Fruit fly (Drosophila melanogaster): ENCODE data around the gene CG9497.

Gene CG9497

dm6 chr2L:6373141-6373540, 24.9 kb upstream of the CG9497 start:
- TF ChIP-seq CG9705 (GFP tag; optimal IDR thresholded peaks at IDR 0.05): no peak
- no peak for TF ChIP-seq psq (GFP tag; optimal IDR thresholded peaks at IDR 0.05)
- no peak for TF ChIP-seq GATAd (GFP tag; optimal IDR thresholded peaks at IDR 0.05)
- no peak for TF ChIP-seq rgr (GFP tag; optimal IDR thresholded peaks at IDR 0.05)
- TF ChIP-seq Dif (GFP tag; optimal IDR thresholded peaks at IDR 0.05; ENCODE audit: partially characterized antibody): no peak
- TF ChIP-seq sv (GFP tag; optimal IDR thresholded peaks at IDR 0.05): no peak
- TF ChIP-seq Hnf4 (GFP tag; optimal IDR thresholded peaks at IDR 0.05): no peak
- TF ChIP-seq Jra (GFP tag; optimal IDR thresholded peaks at IDR 0.05): no peak
- no peak for TF ChIP-seq dmrt93B (GFP tag; optimal IDR thresholded peaks at IDR 0.05)
- no peak for TF ChIP-seq tai (GFP tag; optimal IDR thresholded peaks at IDR 0.05)
- TF ChIP-seq HLH106 (tag; optimal IDR thresholded peaks at IDR 0.05): no peak
- no peak for TF ChIP-seq Rel (GFP tag; optimal IDR thresholded peaks at IDR 0.05)
- TF ChIP-seq Rel (tag; optimal IDR thresholded peaks at IDR 0.05): no peak
- TF ChIP-seq jim (GFP tag; optimal IDR thresholded peaks at IDR 0.05): no peak
- no peak for TF ChIP-seq Mio (GFP tag; optimal IDR thresholded peaks at IDR 0.05)
- TF ChIP-seq h (GFP tag; optimal IDR thresholded peaks at IDR 0.05): no peak
- no peak for TF ChIP-seq lola (GFP tag; optimal IDR thresholded peaks at IDR 0.05)
- no peak for TF ChIP-seq woc (GFP tag; optimal IDR thresholded peaks at IDR 0.05)
- no peak for TF ChIP-seq Myc (optimal IDR thresholded peaks at IDR 0.05)
- no peak for TF ChIP-seq N (GFP tag; optimal IDR thresholded peaks at IDR 0.05)

- TF ChIP-seq sage (GFP tag; optimal IDR thresholded peaks at IDR 0.05): no peak
- TF ChIP-seq GATAd (GFP tag; optimal IDR thresholded peaks at IDR 0.05): no peak
- TF ChIP-seq Dfd (GFP tag; optimal IDR thresholded peaks at IDR 0.05): no peak
- TF ChIP-seq lola (GFP tag; optimal IDR thresholded peaks at IDR 0.05): no peak
- TF ChIP-seq fru (GFP tag; optimal IDR thresholded peaks at IDR 0.05): no peak
- TF ChIP-seq Jra (GFP tag; optimal IDR thresholded peaks at IDR 0.05): no peak
- no peak for TF ChIP-seq Dif (GFP tag; optimal IDR thresholded peaks at IDR 0.05; ENCODE audit: partially characterized antibody)
- no peak for TF ChIP-seq pan (optimal IDR thresholded peaks at IDR 0.05)
Observed at dm6 chr2L:6372088-6372487, 23.9 kb upstream of the CG9497 start, which contains the start of gene slam. TSS of gene slam (plus strand) at chr2L:6372388.

DNA sequence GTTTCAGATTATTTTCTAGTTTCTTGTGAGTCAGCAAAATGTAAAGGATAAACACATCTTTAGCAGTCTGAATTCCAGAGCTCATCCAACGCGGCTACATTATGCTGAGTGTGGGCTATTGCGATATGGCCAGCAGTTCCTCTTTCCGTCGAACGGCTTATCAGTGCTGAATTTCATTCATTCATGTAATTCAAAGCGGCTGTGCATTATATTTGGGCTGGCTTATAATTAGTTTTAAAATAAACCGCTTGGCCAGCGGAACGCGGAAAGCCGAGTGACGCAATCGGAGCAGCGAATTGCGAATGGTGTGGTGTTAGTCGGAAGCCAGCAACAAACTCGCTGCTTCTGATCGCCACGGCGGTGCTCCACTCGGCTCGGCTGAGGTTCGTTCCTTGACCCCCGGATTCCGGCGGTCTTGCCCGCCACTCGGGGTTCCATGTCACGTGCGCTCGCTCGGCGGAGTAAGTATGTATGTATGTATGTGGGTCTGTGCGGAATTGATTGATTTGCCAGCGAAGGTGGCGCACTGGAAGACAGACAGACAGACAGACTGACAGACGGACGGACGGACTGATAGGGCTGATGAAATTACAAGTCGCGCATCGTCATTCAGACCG, 22.9 kb upstream of the CG9497 start:
- TF ChIP-seq Abd-B (GFP tag; optimal IDR thresholded peaks at IDR 0.05): no peak
- no peak for TF ChIP-seq Rel (GFP tag; optimal IDR thresholded peaks at IDR 0.05)
- peak; percentile 2 for TF ChIP-seq Rel (tag; optimal IDR thresholded peaks at IDR 0.05)
- no peak for TF ChIP-seq sv (GFP tag; optimal IDR thresholded peaks at IDR 0.05)
- no peak for TF ChIP-seq tai (GFP tag; optimal IDR thresholded peaks at IDR 0.05)
- no peak for TF ChIP-seq Hr83 (GFP tag; optimal IDR thresholded peaks at IDR 0.05; ENCODE audit: poor library complexity, severe bottlenecking)
- TF ChIP-seq dsf (GFP tag; optimal IDR thresholded peaks at IDR 0.05; ENCODE audit: borderline replicate concordance): no peak
- no peak for TF ChIP-seq foxo (GFP tag; optimal IDR thresholded peaks at IDR 0.05)
- no peak for TF ChIP-seq HLH106 (tag; optimal IDR thresholded peaks at IDR 0.05)
- no peak for TF ChIP-seq sage (GFP tag; optimal IDR thresholded peaks at IDR 0.05)

dm6 chr2L:6369286-6369685, 21.1 kb upstream of the CG9497 start:
- TF ChIP-seq jim (GFP tag; optimal IDR thresholded peaks at IDR 0.05): no peak
- no peak for TF ChIP-seq br (GFP tag; optimal IDR thresholded peaks at IDR 0.05)
- TF ChIP-seq OdsH (GFP tag; optimal IDR thresholded peaks at IDR 0.05): no peak
- TF ChIP-seq N (GFP tag; optimal IDR thresholded peaks at IDR 0.05): no peak
- no peak for TF ChIP-seq Jra (GFP tag; optimal IDR thresholded peaks at IDR 0.05)

- no peak for TF ChIP-seq Abd-B (GFP tag; optimal IDR thresholded peaks at IDR 0.05)
- TF ChIP-seq woc (GFP tag; optimal IDR thresholded peaks at IDR 0.05): no peak
- no peak for TF ChIP-seq Rel (GFP tag; optimal IDR thresholded peaks at IDR 0.05)
- TF ChIP-seq Rel (tag; optimal IDR thresholded peaks at IDR 0.05): peak; percentile 65
- no peak for TF ChIP-seq Dif (GFP tag; optimal IDR thresholded peaks at IDR 0.05; ENCODE audit: partially characterized antibody)
Observed at dm6 chr2L:6367478-6367932, 19.3 kb upstream of the CG9497 start, which contains the start of gene Nepl4. TSS of gene Nepl4 (plus strand) at chr2L:6367882.

DNA sequence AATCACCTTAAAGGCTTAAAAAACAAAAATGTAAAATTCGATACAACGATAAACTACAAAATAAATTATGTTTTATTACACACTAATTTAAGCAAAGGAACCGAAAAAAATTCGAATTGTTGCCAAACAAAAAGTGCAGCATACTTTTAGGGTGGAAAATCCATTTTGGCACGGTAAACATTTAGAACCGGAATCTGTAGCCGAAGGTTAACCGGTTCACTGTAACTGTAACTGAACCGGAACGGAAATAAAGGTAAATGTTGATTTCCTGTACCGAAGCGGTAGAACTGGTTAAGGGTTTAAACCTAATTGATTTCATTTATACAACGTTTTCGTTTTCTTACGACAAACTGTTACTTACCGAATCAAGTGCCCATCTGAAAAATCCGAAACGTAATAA, 18.7 kb upstream of the CG9497 start:
- TF ChIP-seq h (GFP tag; optimal IDR thresholded peaks at IDR 0.05): no peak
- TF ChIP-seq Sp1 (GFP tag; optimal IDR thresholded peaks at IDR 0.05): no peak
- TF ChIP-seq dsf (GFP tag; optimal IDR thresholded peaks at IDR 0.05; ENCODE audit: borderline replicate concordance): no peak
- TF ChIP-seq dmrt93B (GFP tag; optimal IDR thresholded peaks at IDR 0.05): no peak
- no peak for TF ChIP-seq Vsx2 (GFP tag; optimal IDR thresholded peaks at IDR 0.05; ENCODE audit: partially characterized antibody)
- TF ChIP-seq N (GFP tag; optimal IDR thresholded peaks at IDR 0.05): no peak
- TF ChIP-seq sv (GFP tag; optimal IDR thresholded peaks at IDR 0.05): no peak
